Fruit fly (Drosophila melanogaster) whole organism, adult: ENCODE measurements around the gene GATAd.

ENCODE experiments used
- CG12768 ChIP-seq: fragments of 200-800 bp; sonication (Bioruptor generic); optimal IDR thresholded peaks from 2 replicates; lab custom pipeline; 2017; ENCODE audit warnings: missing biosample characterization, missing genetic modification characterization, mild to moderate bottlenecking, moderate library complexity, missing genetic modification reagents
- tj ChIP-seq: fragments of 200-800 bp; sonication (Bioruptor generic); optimal IDR thresholded peaks from 3 replicates; lab custom pipeline; 2017; ENCODE audit warnings: missing biosample characterization, mild to moderate bottlenecking, missing genetic modification characterization, moderate library complexity

DNA sequence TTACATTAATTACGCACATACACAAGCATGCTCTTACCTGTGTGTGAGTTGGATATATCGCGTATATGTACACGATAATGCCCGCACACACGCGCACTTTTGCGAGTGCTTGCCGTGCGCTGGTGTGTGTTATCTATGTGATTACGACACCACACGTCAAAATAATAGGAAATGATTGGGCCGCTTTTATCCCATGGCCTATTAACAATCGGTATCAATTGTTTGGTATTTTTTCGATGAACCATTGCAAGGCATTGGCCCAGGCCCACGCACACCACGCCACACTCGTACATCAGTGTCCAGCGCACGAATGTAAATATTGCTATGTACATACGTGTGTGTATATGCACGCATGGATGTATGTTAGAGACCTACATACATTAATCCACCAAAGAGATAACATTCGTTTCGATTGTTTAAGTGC lies 1.3 kb downstream of the GATAd start:
- TF ChIP-seq CG12768 (GFP tag; lab: Kevin White, UChicago) (peak; percentile 85), tj (GFP tag; lab: Kevin White, UChicago) (peak; percentile 73)
